Fruit fly (Drosophila melanogaster) whole organism, embryonic: ENCODE data around the gene eIF3d1.

Experiments
- CG11085 ChIP-seq: fragments of 200-800 bp; sonication (Bioruptor generic); IDR thresholded peaks from 2 replicates; pipeline ENCODE4 v1.3.6; 2022; ENCODE audit warnings: missing biosample characterization, missing genetic modification characterization
- CG11093 ChIP-seq: fragments of 200-800 bp; sonication (Bioruptor generic); IDR thresholded peaks from 3 replicates; pipeline ENCODE4 v1.3.6; 2022; ENCODE audit warnings: missing biosample characterization, missing genetic modification characterization
- CG11456 ChIP-seq: fragments of 200-800 bp; sonication (Bioruptor generic); IDR thresholded peaks from 3 replicates; pipeline ENCODE4 v1.3.6; 2022; ENCODE audit warnings: missing biosample characterization, missing genetic modification characterization
- CG13624 ChIP-seq: fragments of 200-800 bp; sonication (Bioruptor generic); optimal IDR thresholded peaks from 2 replicates; lab custom pipeline; 2016; ENCODE audit warnings: missing biosample characterization, missing genetic modification characterization
- CG13894 ChIP-seq: fragments of 200-800 bp; sonication (Bioruptor generic); optimal IDR thresholded peaks from 3 replicates; lab custom pipeline; 2018; ENCODE audit warnings: missing biosample characterization, mild to moderate bottlenecking, missing genetic modification characterization, moderate library complexity
- CG15514 ChIP-seq: fragments of 200-800 bp; sonication (Bioruptor generic); optimal IDR thresholded peaks from 3 replicates; lab custom pipeline; 2017; ENCODE audit warnings: missing biosample characterization, missing genetic modification characterization, mild to moderate bottlenecking, moderate library complexity, missing genetic modification reagents
- CG17912 ChIP-seq: fragments of 200-800 bp; sonication (Bioruptor generic); optimal IDR thresholded peaks from 2 replicates; lab custom pipeline; 2018; ENCODE audit warnings: missing biosample characterization, mild to moderate bottlenecking, missing genetic modification characterization
- CG2199 ChIP-seq: fragments of 200-800 bp; sonication (Bioruptor generic); IDR thresholded peaks from 3 replicates; pipeline ENCODE4 v1.3.6; 2022; ENCODE audit warnings: missing biosample characterization, missing genetic modification characterization
- CG33557 ChIP-seq: fragments of 200-800 bp; sonication (Bioruptor generic); optimal IDR thresholded peaks from 2 replicates; lab custom pipeline; 2019; ENCODE audit warnings: missing biosample characterization, mild to moderate bottlenecking, missing genetic modification characterization, moderate library complexity
- CG3995 ChIP-seq: fragments of 200-800 bp; sonication (Bioruptor generic); optimal IDR thresholded peaks from 3 replicates; lab custom pipeline; 2016; ENCODE audit warnings: missing biosample characterization, missing genetic modification characterization
- CG42726 ChIP-seq: fragments of 200-800 bp; sonication (Bioruptor generic); IDR thresholded peaks from 2 replicates; pipeline ENCODE4 v1.3.6; 2022; ENCODE audit warnings: missing biosample characterization, missing genetic modification characterization; ENCODE audit not compliant: partially characterized antibody
- CG4282 ChIP-seq: fragments of 200-800 bp; sonication (Bioruptor generic); optimal IDR thresholded peaks from 2 replicates; lab custom pipeline; 2016; ENCODE audit warnings: missing biosample characterization, missing genetic modification characterization
- CG4854 ChIP-seq: fragments of 200-800 bp; sonication (Bioruptor generic); optimal IDR thresholded peaks from 2 replicates; lab custom pipeline; 2016; ENCODE audit warnings: missing biosample characterization, missing genetic modification characterization, inconsistent platforms
- CG7963 ChIP-seq: fragments of 200-800 bp; sonication (Bioruptor generic); IDR thresholded peaks from 3 replicates; pipeline ENCODE4 v1.3.6; 2022; ENCODE audit warnings: missing biosample characterization, missing genetic modification characterization; ENCODE audit not compliant: partially characterized antibody
- CG7987 ChIP-seq: fragments of 200-800 bp; sonication (Bioruptor generic); optimal IDR thresholded peaks from 2 replicates; lab custom pipeline; 2018; ENCODE audit warnings: missing biosample characterization, mild to moderate bottlenecking, missing genetic modification characterization, moderate library complexity
- CoRest ChIP-seq: fragments of 200-800 bp; sonication (Bioruptor generic); optimal IDR thresholded peaks from 3 replicates; lab custom pipeline; 2018; ENCODE audit warnings: missing biosample characterization, mild to moderate bottlenecking, missing genetic modification characterization, moderate library complexity
- Deaf1 ChIP-seq: fragments of 200-800 bp; optimal IDR thresholded peaks from 3 replicates; lab custom pipeline; 2019; ENCODE audit warnings: missing biosample characterization, mild to moderate bottlenecking, missing genetic modification characterization, moderate library complexity
- Hmx ChIP-seq: fragments of 200-800 bp; sonication (Bioruptor generic); optimal IDR thresholded peaks from 2 replicates; lab custom pipeline; 2016; ENCODE audit warnings: missing biosample characterization, missing genetic modification characterization
- MBD-R2 ChIP-seq: fragments of 200-800 bp; sonication (Bioruptor generic); IDR thresholded peaks from 2 replicates; pipeline ENCODE4 v1.3.6; 2022; ENCODE audit warnings: missing biosample characterization, missing genetic modification characterization
- Opbp ChIP-seq: fragments of 200-800 bp; sonication (Bioruptor generic); IDR thresholded peaks from 3 replicates; pipeline ENCODE4 v1.3.6; 2022; ENCODE audit warnings: missing biosample characterization, missing genetic modification characterization; ENCODE audit not compliant: partially characterized antibody
- Poxn ChIP-seq: fragments of 200-800 bp; sonication (Bioruptor generic); IDR thresholded peaks from 2 replicates; pipeline ENCODE4 v1.3.6; 2022; ENCODE audit warnings: missing biosample characterization, missing genetic modification characterization
- Taf1 ChIP-seq: fragments of 200-800 bp; sonication (Bioruptor generic); IDR thresholded peaks from 2 replicates; pipeline ENCODE4 v1.3.6; 2022; ENCODE audit warnings: missing biosample characterization, missing genetic modification characterization
- ab ChIP-seq: fragments of 200-800 bp; sonication (Bioruptor generic); optimal IDR thresholded peaks from 2 replicates; lab custom pipeline; 2016; ENCODE audit warnings: missing biosample characterization, missing genetic modification characterization
- al ChIP-seq: fragments of 200-800 bp; sonication (Bioruptor generic); IDR thresholded peaks from 2 replicates; pipeline ENCODE4 v1.3.6; 2022; ENCODE audit warnings: missing biosample characterization, missing genetic modification characterization
- ash1 ChIP-seq: fragments of 200-800 bp; sonication (Bioruptor generic); optimal IDR thresholded peaks from 2 replicates; lab custom pipeline; 2018; ENCODE audit warnings: missing biosample characterization, mild to moderate bottlenecking, missing genetic modification characterization
- br ChIP-seq: fragments of >200 bp; optimal IDR thresholded peaks from 2 replicates; lab custom pipeline; 2017
- cad ChIP-seq: fragments of >200 bp; optimal IDR thresholded peaks from 2 replicates; lab custom pipeline; 2017; ENCODE audit warnings: missing biosample characterization, missing genetic modification characterization
- cato ChIP-seq: fragments of 200-800 bp; sonication (Bioruptor generic); optimal IDR thresholded peaks from 2 replicates; lab custom pipeline; 2016; ENCODE audit warnings: missing biosample characterization, missing genetic modification characterization, borderline replicate concordance
- chn ChIP-seq: fragments of 200-800 bp; sonication (Bioruptor generic); optimal IDR thresholded peaks from 2 replicates; lab custom pipeline; 2016; ENCODE audit warnings: missing biosample characterization, missing genetic modification characterization
- disco-r ChIP-seq: fragments of 200-800 bp; sonication (Bioruptor generic); optimal IDR thresholded peaks from 2 replicates; lab custom pipeline; 2016; ENCODE audit warnings: missing biosample characterization, missing genetic modification characterization
- dmrt11E ChIP-seq: fragments of 200-800 bp; sonication (Bioruptor generic); optimal IDR thresholded peaks from 3 replicates; lab custom pipeline; 2018; ENCODE audit warnings: missing biosample characterization, mild to moderate bottlenecking, missing genetic modification characterization, moderate library complexity
- dpn ChIP-seq, 2 experiments: fragments of 200-800 bp; sonication (Bioruptor generic); optimal IDR thresholded peaks; 3 replicates each; lab custom pipeline; 2016; ENCODE audit warnings: missing biosample characterization in 2 of 2, missing genetic modification characterization in 2 of 2
- ewg ChIP-seq: fragments of 200-800 bp; sonication (Bioruptor generic); optimal IDR thresholded peaks from 3 replicates; lab custom pipeline; 2017; ENCODE audit warnings: mild to moderate bottlenecking, missing biosample characterization, missing genetic modification reagents, missing genetic modification characterization
- exex ChIP-seq: fragments of 200-800 bp; sonication (Bioruptor generic); optimal IDR thresholded peaks from 4 replicates; lab custom pipeline; 2018; ENCODE audit warnings: missing biosample characterization, mild to moderate bottlenecking, missing genetic modification characterization, moderate library complexity
- her ChIP-seq: fragments of 200-800 bp; sonication (Bioruptor generic); optimal IDR thresholded peaks from 2 replicates; lab custom pipeline; 2016; ENCODE audit warnings: missing biosample characterization, missing genetic modification characterization
- ind ChIP-seq: fragments of 200-800 bp; sonication (Bioruptor generic); optimal IDR thresholded peaks from 3 replicates; lab custom pipeline; 2016; ENCODE audit warnings: missing biosample characterization, missing genetic modification characterization
- kni ChIP-seq: fragments of 200-800 bp; sonication (Bioruptor generic); optimal IDR thresholded peaks from 3 replicates; lab custom pipeline; 2017; ENCODE audit warnings: mild to moderate bottlenecking, missing biosample characterization, missing genetic modification reagents, missing genetic modification characterization
- lbe ChIP-seq: fragments of 200-800 bp; sonication (Bioruptor generic); optimal IDR thresholded peaks from 2 replicates; lab custom pipeline; 2016; ENCODE audit warnings: missing biosample characterization, mild to moderate bottlenecking, missing genetic modification characterization
- mam ChIP-seq: fragments of 200-800 bp; sonication (Bioruptor generic); optimal IDR thresholded peaks from 3 replicates; lab custom pipeline; 2016; ENCODE audit warnings: missing biosample characterization, missing genetic modification characterization
- odd ChIP-seq: fragments of 200-800 bp; sonication (Bioruptor generic); optimal IDR thresholded peaks from 2 replicates; lab custom pipeline; 2017; ENCODE audit warnings: missing biosample characterization, mild to moderate bottlenecking, missing genetic modification characterization
- onecut ChIP-seq: fragments of 200-800 bp; sonication (Bioruptor generic); IDR thresholded peaks from 2 replicates; pipeline ENCODE4 v1.3.6; 2022; ENCODE audit warnings: missing biosample characterization, missing genetic modification characterization
- otp ChIP-seq: fragments of 200-800 bp; sonication (Bioruptor generic); IDR thresholded peaks from 3 replicates; pipeline ENCODE4, ENCODE4 v1.3.6; 2022; ENCODE audit warnings: missing biosample characterization, missing genetic modification characterization
- pum ChIP-seq: fragments of 200-800 bp; sonication (Bioruptor generic); optimal IDR thresholded peaks from 2 replicates; lab custom pipeline; 2016; ENCODE audit warnings: missing biosample characterization, missing genetic modification characterization
- sim ChIP-seq: fragments of 200-800 bp; sonication (Bioruptor generic); IDR thresholded peaks from 2 replicates; pipeline ENCODE4 v1.3.6; 2022; ENCODE audit warnings: missing biosample characterization, missing genetic modification characterization
- slbo ChIP-seq: fragments of 200-800 bp; sonication (Bioruptor generic); IDR thresholded peaks from 2 replicates; pipeline ENCODE4 v1.3.6; 2022; ENCODE audit warnings: missing biosample characterization, missing genetic modification characterization
- sr ChIP-seq: fragments of 200-800 bp; sonication (Bioruptor generic); IDR thresholded peaks from 3 replicates; pipeline ENCODE4 v1.3.6; 2022; ENCODE audit warnings: missing biosample characterization, missing genetic modification characterization
- tap ChIP-seq: fragments of 200-800 bp; optimal IDR thresholded peaks from 3 replicates; lab custom pipeline; 2019; ENCODE audit warnings: missing biosample characterization, mild to moderate bottlenecking, missing genetic modification characterization, moderate library complexity
- trem ChIP-seq: fragments of 200-800 bp; optimal IDR thresholded peaks from 3 replicates; lab custom pipeline; 2019; ENCODE audit warnings: missing biosample characterization, mild to moderate bottlenecking, missing genetic modification characterization, moderate library complexity
- wek ChIP-seq: fragments of 200-800 bp; sonication (Bioruptor generic); optimal IDR thresholded peaks from 3 replicates; lab custom pipeline; 2018; ENCODE audit warnings: missing biosample characterization, mild to moderate bottlenecking, missing genetic modification characterization, moderate library complexity
- yki ChIP-seq: fragments of >200 bp; optimal IDR thresholded peaks from 3 replicates; lab custom pipeline; 2018
- zen ChIP-seq: fragments of 200-800 bp; sonication (Bioruptor generic); optimal IDR thresholded peaks from 3 replicates; lab custom pipeline; 2018; ENCODE audit warnings: missing biosample characterization, mild to moderate bottlenecking, missing genetic modification characterization, moderate library complexity

eIF3d1 gene

dm6 chr3R:23725711-23726349, 46.0 kb downstream of the eIF3d1 start (continued):
- TF ChIP-seq kni (GFP tag; lab: Kevin White, UChicago) (peak; percentile 49), Deaf1 (tag; lab: Kevin White, UChicago) (peak; percentile 67), br (lab: Kevin White, UChicago) (no peak), CG11456 (no peak), CG7987 (GFP tag; lab: Kevin White, UChicago) (peak; percentile 23), dmrt11E (tag; lab: Kevin White, UChicago) (no peak), CG3995 (GFP tag; lab: Kevin White, UChicago) (no peak), MBD-R2 (GFP tag; lab: Robert Waterston, UW) (peak; percentile 20; the same call in 1 of the 2 replicates), zen (tag; lab: Kevin White, UChicago) (no peak), tap (tag; lab: Kevin White, UChicago) (no peak), CG13894 (tag; lab: Kevin White, UChicago) (peak; percentile 93), Poxn (GFP tag; lab: Robert Waterston, UW) (no peak), sim (GFP tag; lab: Robert Waterston, UW) (no peak), CoRest (peak; percentile 20), mam (GFP tag; lab: Kevin White, UChicago) (no peak), CG4282 (no peak), CG4854 (GFP tag; lab: Kevin White, UChicago) (no peak), lbe (GFP tag; lab: Kevin White, UChicago) (peak; percentile 17), trem (no peak), wek (GFP tag; lab: Kevin White, UChicago) (peak; percentile 30), ab (GFP tag; lab: Kevin White, UChicago) (no peak), CG15514 (GFP tag; lab: Kevin White, UChicago) (peak; percentile 40), cato (GFP tag; lab: Kevin White, UChicago) (no peak), CG42726 (GFP tag; lab: Robert Waterston, UW) (peak; percentile 19; the same call in 1 of the 2 replicates), chn (GFP tag; lab: Kevin White, UChicago) (no peak), ash1 (GFP tag; lab: Kevin White, UChicago) (no peak), CG17912 (GFP tag; lab: Kevin White, UChicago) (no peak), sr (GFP tag; lab: Robert Waterston, UW) (no peak), ind (GFP tag; lab: Kevin White, UChicago) (no peak), al (GFP tag; lab: Robert Waterston, UW) (no peak), slbo (GFP tag; lab: Robert Waterston, UW) (no peak), exex (no peak), disco-r (GFP tag; lab: Kevin White, UChicago) (no peak), her (no peak), CG33557 (GFP tag; lab: Kevin White, UChicago) (no peak), Taf1 (GFP tag; lab: Robert Waterston, UW) (no peak), ewg (no peak), CG11085 (no peak), cad (GFP tag; lab: Kevin White, UChicago) (no peak), odd (no peak), CG11093 (GFP tag; lab: Robert Waterston, UW) (no peak), CG2199 (GFP tag; lab: Robert Waterston, UW) (no peak), pum (no peak), Hmx (no peak), Opbp (GFP tag; lab: Robert Waterston, UW) (no peak), dpn (GFP tag; optimal IDR thresholded peaks at IDR 0.05; lab: Kevin White, UChicago) (no peak), CG13624 (GFP tag; lab: Kevin White, UChicago) (no peak), yki (lab: Kevin White, UChicago) (no peak), onecut (GFP tag; lab: Robert Waterston, UW) (no peak), CG7963 (GFP tag; lab: Robert Waterston, UW) (no peak), otp (GFP tag; lab: Robert Waterston, UW) (no peak)
